Fruit fly (Drosophila melanogaster) whole organism, embryonic: ENCODE results near the gene Gr89a.

Source experiments
- CG10321 ChIP-seq: fragments of 200-800 bp; sonication (Bioruptor generic); IDR thresholded peaks from 2 replicates; pipeline ENCODE4 v1.3.6; 2022; ENCODE audit warnings: missing biosample characterization, missing genetic modification characterization
- CG11247 ChIP-seq: fragments of 200-800 bp; sonication (Bioruptor generic); IDR thresholded peaks from 2 replicates; pipeline ENCODE4 v1.3.6; 2022; ENCODE audit warnings: missing biosample characterization, missing genetic modification characterization
- CG15696 ChIP-seq: fragments of 200-800 bp; sonication (Bioruptor generic); optimal IDR thresholded peaks from 2 replicates; lab custom pipeline; 2019; ENCODE audit warnings: missing biosample characterization, mild to moderate bottlenecking, missing genetic modification characterization, moderate library complexity
- CG17359 ChIP-seq: fragments of 200-800 bp; sonication (Bioruptor generic); optimal IDR thresholded peaks from 3 replicates; lab custom pipeline; 2018; ENCODE audit warnings: missing biosample characterization, mild to moderate bottlenecking, missing genetic modification characterization, moderate library complexity
- CG18011 ChIP-seq: fragments of 200-800 bp; sonication (Bioruptor generic); optimal IDR thresholded peaks from 2 replicates; lab custom pipeline; 2017; ENCODE audit warnings: missing biosample characterization, missing genetic modification characterization, mild to moderate bottlenecking, moderate library complexity, missing genotype
- CG1832 ChIP-seq: fragments of 200-800 bp; sonication (Bioruptor generic); optimal IDR thresholded peaks from 2 replicates; lab custom pipeline; 2017; ENCODE audit warnings: missing biosample characterization, mild to moderate bottlenecking, missing genetic modification characterization, inconsistent platforms
- CG2712 ChIP-seq: fragments of 200-800 bp; optimal IDR thresholded peaks from 3 replicates; lab custom pipeline; 2019; ENCODE audit warnings: missing biosample characterization, mild to moderate bottlenecking, missing genetic modification characterization, moderate library complexity
- CG2889 ChIP-seq: fragments of 200-800 bp; sonication (Bioruptor generic); IDR thresholded peaks from 3 replicates; pipeline ENCODE4 v1.3.6; 2022; ENCODE audit warnings: missing biosample characterization, missing genetic modification characterization
- CG32772 ChIP-seq: fragments of 200-800 bp; sonication (Bioruptor generic); IDR thresholded peaks from 2 replicates; pipeline ENCODE4 v1.3.6; 2022; ENCODE audit warnings: missing biosample characterization, missing genetic modification characterization
- CG6813 ChIP-seq: fragments of 200-800 bp; sonication (Bioruptor generic); optimal IDR thresholded peaks from 2 replicates; lab custom pipeline; 2017; ENCODE audit warnings: missing biosample characterization, missing genetic modification characterization, mild to moderate bottlenecking, moderate library complexity, missing genetic modification reagents
- CG7357 ChIP-seq: fragments of 200-800 bp; sonication (Bioruptor generic); IDR thresholded peaks from 3 replicates; pipeline ENCODE4 v1.3.6; 2022; ENCODE audit warnings: missing biosample characterization, missing genetic modification characterization
- CG7745 ChIP-seq: fragments of 200-800 bp; sonication (Bioruptor generic); optimal IDR thresholded peaks from 2 replicates; lab custom pipeline; 2018; ENCODE audit warnings: missing biosample characterization, mild to moderate bottlenecking, missing genetic modification characterization, moderate library complexity
- CG8765 ChIP-seq: fragments of 200-800 bp; sonication (Bioruptor generic); IDR thresholded peaks from 2 replicates; pipeline ENCODE4 v1.3.6; 2022; ENCODE audit warnings: missing biosample characterization, missing genetic modification characterization
- CG8924 ChIP-seq: fragments of 200-800 bp; optimal IDR thresholded peaks from 3 replicates; lab custom pipeline; 2019; ENCODE audit warnings: missing biosample characterization, mild to moderate bottlenecking, missing genetic modification characterization, moderate library complexity
- CG8944 ChIP-seq: fragments of 200-800 bp; sonication (Bioruptor generic); optimal IDR thresholded peaks from 3 replicates; lab custom pipeline; 2016; ENCODE audit warnings: missing biosample characterization, missing genetic modification characterization
- CG9437 ChIP-seq: fragments of 200-800 bp; sonication (Bioruptor generic); optimal IDR thresholded peaks from 2 replicates; lab custom pipeline; 2018; ENCODE audit warnings: missing biosample characterization, mild to moderate bottlenecking, missing genetic modification characterization
- CG9727 ChIP-seq: fragments of 200-800 bp; sonication (Bioruptor generic); optimal IDR thresholded peaks from 3 replicates; lab custom pipeline; 2017; ENCODE audit warnings: missing biosample characterization, mild to moderate bottlenecking, missing genetic modification characterization
- CG9876 ChIP-seq: fragments of 200-800 bp; sonication (Bioruptor generic); optimal IDR thresholded peaks from 2 replicates; lab custom pipeline; 2016; ENCODE audit warnings: missing biosample characterization, missing genetic modification characterization
- CHES-1-like ChIP-seq: fragments of 200-800 bp; sonication (Bioruptor generic); optimal IDR thresholded peaks from 2 replicates; lab custom pipeline; 2016; ENCODE audit warnings: missing biosample characterization, missing genetic modification characterization
- Hey ChIP-seq: fragments of 200-800 bp; sonication (Bioruptor generic); optimal IDR thresholded peaks from 3 replicates; lab custom pipeline; 2018; ENCODE audit warnings: missing biosample characterization, mild to moderate bottlenecking, missing genetic modification characterization
- Hr51 ChIP-seq, 2 experiments: fragments of 200-800 bp; sonication (Bioruptor generic); optimal IDR thresholded peaks; 2 replicates in 1 of 2; 3 replicates in 1 of 2; lab custom pipeline; 2016 to 2018; ENCODE audit warnings: missing biosample characterization in 2 of 2, missing genetic modification characterization in 2 of 2, mild to moderate bottlenecking in 1 of 2, moderate library complexity in 1 of 2
- Jarid2 ChIP-seq: fragments of 200-800 bp; sonication (Bioruptor generic); optimal IDR thresholded peaks from 3 replicates; lab custom pipeline; 2017; ENCODE audit warnings: mild to moderate bottlenecking, missing biosample characterization, missing genetic modification reagents, missing genetic modification characterization
- Med ChIP-seq: fragments of 200-800 bp; sonication (Bioruptor generic); peaks from one replicate; lab custom pipeline; 2016; ENCODE audit warnings: missing biosample characterization, missing genetic modification characterization, mild to moderate bottlenecking, inconsistent platforms, moderate library complexity
- NC2β ChIP-seq: fragments of 200-800 bp; sonication (Bioruptor generic); optimal IDR thresholded peaks from 2 replicates; lab custom pipeline; 2016; ENCODE audit warnings: missing biosample characterization, missing genetic modification characterization
- Opbp ChIP-seq: fragments of 200-800 bp; sonication (Bioruptor generic); IDR thresholded peaks from 3 replicates; pipeline ENCODE4 v1.3.6; 2022; ENCODE audit warnings: missing biosample characterization, missing genetic modification characterization; ENCODE audit not compliant: partially characterized antibody
- Sox102F ChIP-seq: fragments of 200-800 bp; sonication (Bioruptor generic); optimal IDR thresholded peaks from 2 replicates; lab custom pipeline; 2018; ENCODE audit warnings: missing biosample characterization, mild to moderate bottlenecking, missing genetic modification characterization, moderate library complexity
- Tbp ChIP-seq: fragments of >200 bp; optimal IDR thresholded peaks from 2 replicates; lab custom pipeline; 2018; ENCODE audit warnings: missing biosample characterization, missing genetic modification characterization
- Trl ChIP-seq, 3 experiments: fragments of >200 bp in 2 of 3; fragments of 200-800 bp in 1 of 3; sonication (Bioruptor generic) in 1 of 3; optimal IDR thresholded peaks; 2 replicates in 1 of 3; 3 replicates in 2 of 3; lab custom pipeline; 2016 to 2017; ENCODE audit warnings: missing biosample characterization in 1 of 3, missing genetic modification characterization in 1 of 3
- abd-A ChIP-seq: fragments of 200-800 bp; sonication (Bioruptor generic); optimal IDR thresholded peaks from 3 replicates; lab custom pipeline; 2019; ENCODE audit warnings: missing biosample characterization, mild to moderate bottlenecking, missing genetic modification characterization, moderate library complexity
- bcd ChIP-seq: fragments of 200-800 bp; sonication (Bioruptor generic); optimal IDR thresholded peaks from 2 replicates; lab custom pipeline; 2017; ENCODE audit warnings: missing biosample characterization, mild to moderate bottlenecking, missing genetic modification characterization
- cg ChIP-seq: fragments of 200-800 bp; sonication (Bioruptor generic); optimal IDR thresholded peaks from 3 replicates; lab custom pipeline; 2019; ENCODE audit warnings: missing biosample characterization, mild to moderate bottlenecking, missing genetic modification characterization, moderate library complexity
- chm ChIP-seq: fragments of 200-800 bp; sonication (Bioruptor generic); IDR thresholded peaks from 2 replicates; pipeline ENCODE4 v1.3.6; 2022; ENCODE audit warnings: missing biosample characterization, missing genetic modification characterization
- dati ChIP-seq: fragments of 200-800 bp; sonication (Bioruptor generic); IDR thresholded peaks from 2 replicates; pipeline ENCODE4 v1.3.6; 2022; ENCODE audit warnings: missing biosample characterization, missing genetic modification characterization
- disco-r ChIP-seq: fragments of 200-800 bp; sonication (Bioruptor generic); optimal IDR thresholded peaks from 2 replicates; lab custom pipeline; 2016; ENCODE audit warnings: missing biosample characterization, missing genetic modification characterization
- dmrt11E ChIP-seq: fragments of 200-800 bp; sonication (Bioruptor generic); optimal IDR thresholded peaks from 3 replicates; lab custom pipeline; 2018; ENCODE audit warnings: missing biosample characterization, mild to moderate bottlenecking, missing genetic modification characterization, moderate library complexity
- en ChIP-seq: fragments of 200-800 bp; sonication (Bioruptor generic); optimal IDR thresholded peaks from 2 replicates; lab custom pipeline; 2016; ENCODE audit warnings: missing biosample characterization, missing genetic modification characterization
- fd96Cb ChIP-seq: fragments of 200-800 bp; sonication (Bioruptor generic); optimal IDR thresholded peaks from 2 replicates; lab custom pipeline; 2018; ENCODE audit warnings: missing biosample characterization, mild to moderate bottlenecking, missing genetic modification characterization, moderate library complexity
- hb ChIP-seq: fragments of 200-800 bp; sonication (Bioruptor generic); IDR thresholded peaks from 3 replicates; pipeline ENCODE4 v1.3.6; 2022; ENCODE audit warnings: missing biosample characterization, missing genetic modification characterization; ENCODE audit not compliant: partially characterized antibody
- luna ChIP-seq: fragments of 200-800 bp; sonication (Bioruptor generic); optimal IDR thresholded peaks from 2 replicates; lab custom pipeline; 2016; ENCODE audit warnings: missing biosample characterization, missing genetic modification characterization
- odd ChIP-seq: fragments of 200-800 bp; sonication (Bioruptor generic); optimal IDR thresholded peaks from 2 replicates; lab custom pipeline; 2017; ENCODE audit warnings: missing biosample characterization, mild to moderate bottlenecking, missing genetic modification characterization
- pros ChIP-seq: fragments of 200-800 bp; sonication (Bioruptor generic); optimal IDR thresholded peaks from 3 replicates; lab custom pipeline; 2019; ENCODE audit warnings: missing biosample characterization, mild to moderate bottlenecking, missing genetic modification characterization, moderate library complexity
- run ChIP-seq: fragments of 200-800 bp; sonication (Bioruptor generic); optimal IDR thresholded peaks from 3 replicates; lab custom pipeline; 2018; ENCODE audit warnings: missing biosample characterization, mild to moderate bottlenecking, missing genetic modification characterization
- schlank ChIP-seq: fragments of 200-800 bp; sonication (Bioruptor generic); optimal IDR thresholded peaks from 2 replicates; lab custom pipeline; 2018; ENCODE audit warnings: missing biosample characterization, mild to moderate bottlenecking, missing genetic modification characterization
- sd ChIP-seq: fragments of 200-800 bp; sonication (Bioruptor generic); optimal IDR thresholded peaks from 3 replicates; lab custom pipeline; 2018; ENCODE audit warnings: missing biosample characterization, mild to moderate bottlenecking, missing genetic modification characterization, moderate library complexity
- sens ChIP-seq: fragments of 200-800 bp; sonication (Bioruptor generic); peaks from one replicate; lab custom pipeline; 2016; ENCODE audit warnings: missing biosample characterization, missing genetic modification characterization
- seq ChIP-seq: fragments of 200-800 bp; sonication (Bioruptor generic); IDR thresholded peaks from 2 replicates; pipeline ENCODE4 v1.3.6; 2022; ENCODE audit warnings: missing biosample characterization, missing genetic modification characterization
- sr ChIP-seq: fragments of 200-800 bp; sonication (Bioruptor generic); IDR thresholded peaks from 3 replicates; pipeline ENCODE4 v1.3.6; 2022; ENCODE audit warnings: missing biosample characterization, missing genetic modification characterization
- vfl ChIP-seq: fragments of 200-800 bp; sonication (Bioruptor generic); optimal IDR thresholded peaks from 2 replicates; lab custom pipeline; 2016; ENCODE audit warnings: missing biosample characterization, missing genetic modification characterization
- zen2 ChIP-seq: fragments of 200-800 bp; sonication (Bioruptor generic); IDR thresholded peaks from 3 replicates; pipeline ENCODE4 v1.3.6; 2022; ENCODE audit warnings: missing biosample characterization, missing genetic modification characterization; ENCODE audit not compliant: partially characterized antibody
- zfh2 ChIP-seq: fragments of 200-800 bp; sonication (Bioruptor generic); optimal IDR thresholded peaks from 2 replicates; lab custom pipeline; 2016; ENCODE audit warnings: missing biosample characterization, missing genetic modification characterization

The Gr89a gene

DNA sequence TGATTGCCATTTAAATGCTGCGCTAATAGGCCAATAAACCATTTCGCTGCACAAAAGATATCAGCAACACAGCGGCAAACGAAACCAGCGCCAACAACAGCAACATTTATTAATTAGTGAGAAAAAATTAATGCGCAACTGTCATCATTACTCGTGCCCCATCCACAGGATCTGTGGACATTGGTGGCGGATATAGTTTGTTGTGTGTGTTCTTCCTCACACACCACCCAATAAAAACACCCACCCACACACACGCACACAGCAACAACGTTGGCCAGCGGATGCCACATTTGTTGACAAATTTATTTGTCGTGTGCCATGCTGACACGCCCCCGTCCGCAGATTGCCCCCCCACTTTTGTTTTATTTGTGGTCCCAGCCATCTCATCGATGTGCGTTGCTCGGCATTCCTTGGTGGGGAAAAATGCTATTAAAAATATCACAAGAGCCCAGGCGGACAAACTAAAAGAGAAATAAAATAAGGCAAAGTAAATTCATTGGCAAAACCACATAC, 19.4 kb upstream of the Gr89a start (continued):
- TF ChIP-seq abd-A (tag; lab: Kevin White, UChicago) = peak; percentile 70
- TF ChIP-seq sens (GFP tag; lab: Kevin White, UChicago) = peak; percentile 17
- TF ChIP-seq CG9437 (GFP tag; lab: Kevin White, UChicago) = no peak
- no peak for TF ChIP-seq CG8944 (GFP tag; lab: Kevin White, UChicago)
- TF ChIP-seq en (GFP tag; lab: Kevin White, UChicago) = no peak
- TF ChIP-seq cg (GFP tag; lab: Kevin White, UChicago) = peak; percentile 39
- peak; percentile 85 for TF ChIP-seq sr (GFP tag; lab: Robert Waterston, UW)
- no peak for TF ChIP-seq disco-r (GFP tag; lab: Kevin White, UChicago)
- TF ChIP-seq hb (GFP tag; lab: Robert Waterston, UW) = no peak
- TF ChIP-seq CG1832 = no peak
- TF ChIP-seq run (tag; lab: Kevin White, UChicago) = peak; percentile 9
- no peak for TF ChIP-seq luna (GFP tag; lab: Kevin White, UChicago)
- TF ChIP-seq Tbp (GFP tag; lab: Kevin White, UChicago) = no peak
- no peak for TF ChIP-seq CG8924
- TF ChIP-seq CG15696 (tag; lab: Kevin White, UChicago) = no peak
- TF ChIP-seq CG2712 = no peak
- TF ChIP-seq zfh2 (GFP tag; lab: Kevin White, UChicago) = no peak
- no peak for TF ChIP-seq CG8765 (GFP tag; lab: Robert Waterston, UW)
- TF ChIP-seq NC2β (GFP tag; lab: Kevin White, UChicago) = no peak
- TF ChIP-seq CG7357 = no peak
- 0 out of 2 replicates have a peak, but pooled peaks have one; percentile 13 for TF ChIP-seq CG11247 (GFP tag; lab: Robert Waterston, UW)
- TF ChIP-seq sd = peak; percentile 88
- no peak for TF ChIP-seq schlank (tag; lab: Kevin White, UChicago)
- peak; percentile 45 for TF ChIP-seq CG7745 (tag; lab: Kevin White, UChicago)
- peak; percentile 51 for TF ChIP-seq Med (GFP tag; lab: Kevin White, UChicago)
- peak; percentile 29; the same call in 1 of the 2 replicates for TF ChIP-seq chm (GFP tag; lab: Robert Waterston, UW)
- TF ChIP-seq seq = no peak
- TF ChIP-seq CG9727 = no peak
- TF ChIP-seq pros (GFP tag; lab: Kevin White, UChicago) = no peak
- TF ChIP-seq CG9876 = no peak

DNA sequence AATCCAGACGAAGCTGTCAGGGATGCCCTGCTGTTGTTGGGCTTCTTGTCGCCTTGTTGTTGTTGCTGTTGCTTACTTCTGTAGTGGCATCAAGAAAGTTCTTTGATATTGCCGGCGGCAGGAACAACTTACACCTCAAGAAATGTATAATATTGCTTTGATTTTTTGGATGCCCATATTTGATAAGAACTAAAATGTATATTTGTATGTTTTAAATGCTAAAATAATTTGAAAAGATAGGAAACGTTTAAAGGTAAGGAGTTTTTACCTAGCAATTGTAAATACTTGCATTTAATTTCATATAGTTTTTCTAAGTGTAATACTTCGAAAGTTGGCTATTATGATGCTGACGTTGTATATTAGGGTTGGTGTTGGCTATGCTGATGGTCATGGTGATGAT, 11.4 kb upstream of the Gr89a start:
- TF ChIP-seq CG9437 (GFP tag; lab: Kevin White, UChicago) (no peak), CG2889 (GFP tag; lab: Robert Waterston, UW) (no peak), odd (GFP tag; lab: Kevin White, UChicago) (no peak), Sox102F (peak; percentile 55), Hey (no peak), dati (GFP tag; lab: Robert Waterston, UW) (no peak), Opbp (GFP tag; lab: Robert Waterston, UW) (no peak), CG18011 (GFP tag; lab: Kevin White, UChicago) (no peak), CG17359 (tag; lab: Kevin White, UChicago) (peak; percentile 55), Trl (optimal IDR thresholded peaks at IDR 0.05; lab: Kevin White, UChicago) (no peak), Trl (GFP tag; optimal IDR thresholded peaks at IDR 0.05; lab: Kevin White, UChicago) (no peak), vfl (no peak), CHES-1-like (GFP tag; lab: Kevin White, UChicago) (no peak), Jarid2 (GFP tag; lab: Kevin White, UChicago) (no peak), CG6813 (no peak), bcd (GFP tag; lab: Kevin White, UChicago) (peak; percentile 6), CG32772 (GFP tag; lab: Robert Waterston, UW) (no peak), fd96Cb (tag; lab: Kevin White, UChicago) (peak; percentile 34), Hr51 (GFP tag; optimal IDR thresholded peaks at IDR 0.05; lab: Kevin White, UChicago) (peak in 1 of 2 experiments; percentile 60), zen2 (GFP tag; lab: Robert Waterston, UW) (no peak), cg (GFP tag; lab: Kevin White, UChicago) (no peak), CG10321 (GFP tag; lab: Robert Waterston, UW) (no peak), dmrt11E (tag; lab: Kevin White, UChicago) (peak; percentile 35)
